Fruit fly (Drosophila melanogaster) whole organism, pupa: Measurements from ENCODE around the gene mRF1.

ENCODE experiments used
- CG14655 ChIP-seq: fragments of 200-800 bp; sonication (Bioruptor generic); optimal IDR thresholded peaks from 3 replicates; lab custom pipeline; 2017; ENCODE audit warnings: mild to moderate bottlenecking, missing biosample characterization, missing genetic modification reagents, missing genetic modification characterization
- CG15710 ChIP-seq: fragments of 200-800 bp; sonication (Bioruptor generic); optimal IDR thresholded peaks from 2 replicates; lab custom pipeline; 2018; ENCODE audit warnings: missing biosample characterization, mild to moderate bottlenecking, missing genetic modification characterization, moderate library complexity
- CG17806 ChIP-seq: fragments of 200-800 bp; sonication (Bioruptor generic); optimal IDR thresholded peaks from 2 replicates; lab custom pipeline; 2018; ENCODE audit warnings: missing biosample characterization, mild to moderate bottlenecking, missing genetic modification characterization, moderate library complexity
- CG32121 ChIP-seq: fragments of 200-800 bp; sonication (Bioruptor generic); IDR thresholded peaks from 2 replicates; pipeline ENCODE4 v1.3.6; 2022; ENCODE audit warnings: missing biosample characterization, missing genetic modification characterization
- CG8159 ChIP-seq: fragments of 200-800 bp; sonication (Bioruptor generic); optimal IDR thresholded peaks from 3 replicates; lab custom pipeline; 2018; ENCODE audit warnings: missing biosample characterization, mild to moderate bottlenecking, missing genetic modification characterization, moderate library complexity
- Pif1A ChIP-seq: fragments of 200-800 bp; sonication (Bioruptor generic); optimal IDR thresholded peaks from 3 replicates; lab custom pipeline; 2016; ENCODE audit warnings: missing biosample characterization, missing genetic modification characterization
- Pif1B ChIP-seq: fragments of 200-800 bp; sonication (Bioruptor generic); optimal IDR thresholded peaks from 3 replicates; lab custom pipeline; 2016; ENCODE audit warnings: missing biosample characterization, missing genetic modification characterization
- Snoo ChIP-seq: fragments of 200-800 bp; sonication (Bioruptor generic); optimal IDR thresholded peaks from 3 replicates; lab custom pipeline; 2017; ENCODE audit warnings: missing biosample characterization, mild to moderate bottlenecking, missing genetic modification characterization, inconsistent platforms
- gl ChIP-seq: fragments of 200-800 bp; sonication (Bioruptor generic); optimal IDR thresholded peaks from 2 replicates; lab custom pipeline; 2018; ENCODE audit warnings: missing biosample characterization, mild to moderate bottlenecking, missing genetic modification characterization
- rn ChIP-seq: fragments of 200-800 bp; sonication (Bioruptor generic); IDR thresholded peaks from 2 replicates; pipeline ENCODE4 v1.3.6; 2022; ENCODE audit warnings: missing biosample characterization, missing genetic modification characterization

DNA sequence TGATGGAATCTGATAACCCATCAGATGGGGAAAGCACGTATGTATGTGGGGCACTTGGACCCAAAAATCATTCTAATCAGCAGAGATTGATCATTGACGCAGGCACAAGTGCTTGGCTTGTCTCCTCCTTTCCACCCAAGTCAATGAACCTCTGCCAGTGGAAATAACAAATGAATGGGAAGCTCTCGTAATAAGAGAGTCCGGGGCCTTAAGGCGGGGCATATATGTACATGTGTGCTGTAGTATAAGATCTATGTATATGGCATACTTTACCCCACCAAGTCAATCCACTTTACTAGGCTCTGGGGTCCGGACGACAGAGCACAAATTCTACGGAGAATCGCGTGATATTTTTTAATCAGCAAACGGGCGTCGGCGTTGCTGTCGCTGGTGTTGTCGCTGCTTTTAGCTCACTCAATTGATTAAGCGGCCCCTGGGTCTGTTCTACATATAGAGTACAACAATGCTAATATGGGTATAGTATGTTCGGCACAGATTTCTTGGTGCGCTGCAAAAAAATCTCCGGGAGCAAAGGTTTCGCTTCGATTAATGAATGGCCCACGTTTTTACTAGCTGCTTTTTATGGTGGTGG is 13.6 kb upstream of the mRF1 start:
- no peak for TF ChIP-seq gl (tag; lab: Kevin White, UChicago)
- TF ChIP-seq Pif1B (GFP tag; lab: Kevin White, UChicago), result no peak
- TF ChIP-seq CG17806 (tag; lab: Kevin White, UChicago), result no peak
- peak; percentile 36; the same call in 1 of the 2 replicates for TF ChIP-seq CG32121 (GFP tag; lab: Robert Waterston, UW)
- TF ChIP-seq Snoo (tag; lab: Kevin White, UChicago), result no peak
- no peak for TF ChIP-seq CG15710 (tag; lab: Kevin White, UChicago)
- no peak for TF ChIP-seq CG14655 (GFP tag; lab: Kevin White, UChicago)
- TF ChIP-seq rn (GFP tag; lab: Robert Waterston, UW), result no peak
- TF ChIP-seq Pif1A (GFP tag; lab: Kevin White, UChicago), result no peak
- TF ChIP-seq CG8159 (tag; lab: Kevin White, UChicago), result no peak
